Worm (Caenorhabditis elegans) whole organism, late embryonic: ENCODE measurements around the gene F41C6.7.

Source experiments
- F13H6.1 ChIP-seq: sonication (generic microtip); optimal IDR thresholded peaks from 2 replicates; lab custom pipeline; 2016; ENCODE audit warnings: missing genetic modification characterization, missing compliant biosample characterization
- T23F11.4 ChIP-seq: fragments of 200-800 bp; sonication (Bioruptor generic); optimal IDR thresholded peaks from 2 replicates; lab custom pipeline; 2018; ENCODE audit warnings: mild to moderate bottlenecking, missing genetic modification characterization, missing compliant biosample characterization
- ceh-24 ChIP-seq: sonication (generic microtip); optimal IDR thresholded peaks from 2 replicates; lab custom pipeline; 2016; ENCODE audit warnings: mild to moderate bottlenecking, missing genetic modification characterization, missing compliant biosample characterization
- ceh-6 ChIP-seq: fragments of 200-800 bp; sonication (Bioruptor generic); optimal IDR thresholded peaks from 2 replicates; lab custom pipeline; 2018; ENCODE audit warnings: mild to moderate bottlenecking, missing genetic modification characterization, missing compliant biosample characterization
- elt-2 ChIP-seq: sonication (generic microtip); optimal IDR thresholded peaks from 2 replicates; lab custom pipeline; 2016; ENCODE audit warnings: missing genetic modification reagents, missing genetic modification characterization, missing compliant biosample characterization
- fkh-10 ChIP-seq: fragments of 150-350 bp; optimal IDR thresholded peaks from 2 replicates; lab custom pipeline; 2014; ENCODE audit warnings: missing biosample characterization, missing genetic modification reagents, missing genetic modification characterization
- nfya-1 ChIP-seq: sonication (generic microtip); optimal IDR thresholded peaks from 2 replicates; lab custom pipeline; 2017; ENCODE audit warnings: missing genetic modification characterization, mild to moderate bottlenecking, missing compliant biosample characterization, antibody characterized with exemption, moderate library complexity
- pag-3 ChIP-seq: sonication (generic microtip); optimal IDR thresholded peaks from 2 replicates; lab custom pipeline; 2016; ENCODE audit warnings: missing compliant biosample characterization, missing genetic modification characterization, borderline replicate concordance
- pha-4 ChIP-seq: fragments of 150-350 bp; optimal IDR thresholded peaks from 2 replicates; lab custom pipeline; 2018; ENCODE audit warnings: missing biosample characterization, missing genetic modification reagents, missing genetic modification characterization
- pqm-1 ChIP-seq: sonication (generic microtip); optimal IDR thresholded peaks from 2 replicates; lab custom pipeline; 2016; ENCODE audit warnings: missing genetic modification characterization, missing compliant biosample characterization
- unc-3 ChIP-seq, 2 experiments: fragments of 200-800 bp in 1 of 2; sonication (Bioruptor generic) in 1 of 2; sonication (generic microtip) in 1 of 2; conservative IDR thresholded peaks in 1 of 2; optimal IDR thresholded peaks in 1 of 2; 2 replicates each; pipeline versions ENCODE4 v1.3.6 to Lab custom; 2016 to 2022; ENCODE audit warnings: missing compliant biosample characterization in 2 of 2, missing genetic modification characterization in 2 of 2, missing genetic modification reagents in 1 of 2
- unc-55 ChIP-seq: sonication (generic microtip); optimal IDR thresholded peaks from 2 replicates; lab custom pipeline; 2017; ENCODE audit warnings: missing biosample characterization, missing genetic modification reagents, missing genetic modification characterization
- unc-86 ChIP-seq: sonication (generic microtip); optimal IDR thresholded peaks from 2 replicates; lab custom pipeline; 2016; ENCODE audit warnings: missing genetic modification characterization, missing compliant biosample characterization
- zip-5 ChIP-seq: sonication (generic microtip); optimal IDR thresholded peaks from 2 replicates; lab custom pipeline; 2016; ENCODE audit warnings: missing genetic modification characterization, missing compliant biosample characterization

- TF ChIP-seq unc-55 (GFP tag; lab: Kevin White, UChicago) (no peak), elt-2 (tag; lab: Kevin White, UChicago) (no peak), ceh-24 (tag; lab: Kevin White, UChicago) (no peak), ceh-6 (GFP tag; lab: Kevin White, UChicago) (no peak), nfya-1 (no peak), zip-5 (no peak), unc-3 (GFP tag; conservative IDR thresholded peaks at IDR 0.05; lab: Robert Waterston, UW) (no peak), unc-3 (tag; optimal IDR thresholded peaks at IDR 0.05; lab: Kevin White, UChicago) (no peak), pqm-1 (tag; lab: Kevin White, UChicago) (no peak), T23F11.4 (GFP tag; lab: Kevin White, UChicago) (no peak), pha-4 (tag; lab: Kevin White, UChicago) (no peak), unc-86 (tag; lab: Kevin White, UChicago) (no peak), pag-3 (tag; lab: Kevin White, UChicago) (no peak), fkh-10 (GFP tag; lab: Kevin White, UChicago) (no peak), F13H6.1 (tag; lab: Kevin White, UChicago) (no peak)
Observed at ce11 chrX:6874723-6875122, 10.4 kb downstream of the F41C6.7 start, which contains the start of gene F41C6.4.
